Fruit fly (Drosophila melanogaster) whole organism, embryonic: Measurements from ENCODE around the gene TwdlE.
A peak's percentile ranks its signal among the peaks of the same experiment; 100 is the strongest.

Source experiments
- Abd-B ChIP-seq: fragments of 200-800 bp; sonication (Bioruptor generic); optimal IDR thresholded peaks from 2 replicates; lab custom pipeline; 2018; ENCODE audit warnings: missing biosample characterization, mild to moderate bottlenecking, missing genetic modification characterization, moderate library complexity
- Atf3 ChIP-seq: fragments of 200-800 bp; sonication (Bioruptor generic); optimal IDR thresholded peaks from 3 replicates; lab custom pipeline; 2016; ENCODE audit warnings: missing biosample characterization, missing genetic modification characterization
- Atf6 ChIP-seq: fragments of 200-800 bp; sonication (Bioruptor generic); IDR thresholded peaks from 2 replicates; pipeline ENCODE4 v1.3.6; 2022; ENCODE audit warnings: missing biosample characterization, missing genetic modification characterization
- CG10209 ChIP-seq: fragments of 200-800 bp; sonication (Bioruptor generic); optimal IDR thresholded peaks from 3 replicates; lab custom pipeline; 2017; ENCODE audit warnings: missing biosample characterization, mild to moderate bottlenecking, missing genetic modification characterization, missing genetic modification reagents
- CG10274 ChIP-seq: fragments of 200-800 bp; sonication (Bioruptor generic); optimal IDR thresholded peaks from 3 replicates; lab custom pipeline; 2017; ENCODE audit warnings: missing biosample characterization, mild to moderate bottlenecking, missing genetic modification characterization
- CG10462 ChIP-seq: fragments of 200-800 bp; sonication (Bioruptor generic); optimal IDR thresholded peaks from 2 replicates; lab custom pipeline; 2016; ENCODE audit warnings: missing biosample characterization, missing genetic modification characterization
- CG11085 ChIP-seq: fragments of 200-800 bp; sonication (Bioruptor generic); IDR thresholded peaks from 2 replicates; pipeline ENCODE4 v1.3.6; 2022; ENCODE audit warnings: missing biosample characterization, missing genetic modification characterization
- CG12391 ChIP-seq: fragments of 200-800 bp; sonication (Bioruptor generic); optimal IDR thresholded peaks from 3 replicates; lab custom pipeline; 2018; ENCODE audit warnings: missing biosample characterization, mild to moderate bottlenecking, missing genetic modification characterization, moderate library complexity
- CG12659 ChIP-seq: fragments of 200-800 bp; sonication (Bioruptor generic); optimal IDR thresholded peaks from 3 replicates; lab custom pipeline; 2017; ENCODE audit warnings: mild to moderate bottlenecking, missing biosample characterization, missing genetic modification reagents, missing genetic modification characterization
- CG13424 ChIP-seq: fragments of 200-800 bp; sonication (Bioruptor generic); optimal IDR thresholded peaks from 2 replicates; lab custom pipeline; 2019; ENCODE audit warnings: missing biosample characterization, mild to moderate bottlenecking, missing genetic modification characterization, moderate library complexity
- CG14441 ChIP-seq: fragments of 200-800 bp; sonication (Bioruptor generic); IDR thresholded peaks from 2 replicates; pipeline ENCODE4 v1.3.6; 2022; ENCODE audit warnings: missing biosample characterization, missing genetic modification characterization
- CG15011 ChIP-seq: fragments of 200-800 bp; sonication (Bioruptor generic); optimal IDR thresholded peaks from 3 replicates; lab custom pipeline; 2018; ENCODE audit warnings: missing biosample characterization, mild to moderate bottlenecking, missing genetic modification characterization
- CG17385 ChIP-seq: fragments of 200-800 bp; sonication (Bioruptor generic); optimal IDR thresholded peaks from 3 replicates; lab custom pipeline; 2018; ENCODE audit warnings: missing biosample characterization, mild to moderate bottlenecking, missing genetic modification characterization
- CG17568 ChIP-seq: fragments of 200-800 bp; sonication (Bioruptor generic); optimal IDR thresholded peaks from 2 replicates; lab custom pipeline; 2018; ENCODE audit warnings: missing biosample characterization, mild to moderate bottlenecking, missing genetic modification characterization, moderate library complexity
- CG18011 ChIP-seq: fragments of 200-800 bp; sonication (Bioruptor generic); optimal IDR thresholded peaks from 2 replicates; lab custom pipeline; 2017; ENCODE audit warnings: missing biosample characterization, missing genetic modification characterization, mild to moderate bottlenecking, moderate library complexity, missing genotype
- CG1832 ChIP-seq: fragments of 200-800 bp; sonication (Bioruptor generic); optimal IDR thresholded peaks from 2 replicates; lab custom pipeline; 2017; ENCODE audit warnings: missing biosample characterization, mild to moderate bottlenecking, missing genetic modification characterization, inconsistent platforms
- CG30020 ChIP-seq: fragments of 200-800 bp; optimal IDR thresholded peaks from 2 replicates; lab custom pipeline; 2019; ENCODE audit warnings: missing biosample characterization, mild to moderate bottlenecking, missing genetic modification characterization, moderate library complexity
- CG3065 ChIP-seq: fragments of 200-800 bp; sonication (Bioruptor generic); optimal IDR thresholded peaks from 2 replicates; lab custom pipeline; 2016; ENCODE audit warnings: missing biosample characterization, missing genetic modification characterization
- CG5953 ChIP-seq: fragments of 200-800 bp; sonication (Bioruptor generic); IDR thresholded peaks from 2 replicates; pipeline ENCODE4 v1.3.6; 2022; ENCODE audit warnings: missing biosample characterization, missing genetic modification characterization
- CG6765 ChIP-seq: fragments of 200-800 bp; sonication (Bioruptor generic); optimal IDR thresholded peaks from 3 replicates; lab custom pipeline; 2017; ENCODE audit warnings: missing biosample characterization, mild to moderate bottlenecking, missing genetic modification characterization
- Dbx ChIP-seq: fragments of 200-800 bp; sonication (Bioruptor generic); IDR thresholded peaks from 3 replicates; pipeline ENCODE4 v1.3.6; 2022; ENCODE audit warnings: missing biosample characterization, missing genetic modification characterization
- Dip2 ChIP-seq: fragments of 200-800 bp; sonication (Bioruptor generic); IDR thresholded peaks from 2 replicates; pipeline ENCODE4 v1.3.6; 2022; ENCODE audit warnings: missing biosample characterization, missing genetic modification characterization
- Dll ChIP-seq: fragments of 200-800 bp; sonication (Bioruptor generic); IDR thresholded peaks from 4 replicates; pipeline ENCODE4 v1.3.6; 2022; ENCODE audit warnings: missing biosample characterization, missing genetic modification characterization; ENCODE audit not compliant: partially characterized antibody
- Doc3 ChIP-seq: fragments of 200-800 bp; sonication (Bioruptor generic); IDR thresholded peaks from 3 replicates; pipeline ENCODE4 v1.3.6; 2022; ENCODE audit warnings: missing biosample characterization, missing genetic modification characterization; ENCODE audit not compliant: partially characterized antibody
- E2f2 ChIP-seq: fragments of 200-800 bp; sonication (Bioruptor generic); IDR thresholded peaks from 2 replicates; pipeline ENCODE4 v1.3.6; 2022; ENCODE audit warnings: missing biosample characterization, missing genetic modification characterization
- Gsc ChIP-seq: fragments of 200-800 bp; sonication (Bioruptor generic); IDR thresholded peaks from 2 replicates; pipeline ENCODE4 v1.3.6; 2022; ENCODE audit warnings: missing biosample characterization, missing genetic modification characterization
- H15 ChIP-seq: fragments of 200-800 bp; sonication (Bioruptor generic); IDR thresholded peaks from 3 replicates; pipeline ENCODE4 v1.3.6; 2022; ENCODE audit warnings: missing biosample characterization, missing genetic modification characterization
- HLH54F ChIP-seq: fragments of 200-800 bp; sonication (Bioruptor generic); optimal IDR thresholded peaks from 3 replicates; lab custom pipeline; 2016; ENCODE audit warnings: missing biosample characterization, missing genetic modification characterization
- Kr ChIP-seq: fragments of 200-800 bp; sonication (Bioruptor generic); optimal IDR thresholded peaks from 2 replicates; lab custom pipeline; 2017; ENCODE audit warnings: missing biosample characterization, mild to moderate bottlenecking, missing genetic modification characterization
- Neu2 ChIP-seq: fragments of 200-800 bp; sonication (Bioruptor generic); optimal IDR thresholded peaks from 3 replicates; lab custom pipeline; 2016; ENCODE audit warnings: missing biosample characterization, missing genetic modification characterization, borderline replicate concordance
- Nf-YA ChIP-seq: fragments of 200-800 bp; sonication (Bioruptor generic); IDR thresholded peaks from 2 replicates; pipeline ENCODE4 v1.3.6; 2022; ENCODE audit warnings: missing biosample characterization, missing genetic modification characterization
- Scr ChIP-seq: fragments of 200-800 bp; sonication (Bioruptor generic); IDR thresholded peaks from 2 replicates; pipeline ENCODE4 v1.3.6; 2022; ENCODE audit warnings: missing biosample characterization, missing genetic modification characterization; ENCODE audit not compliant: partially characterized antibody
- Vsx1 ChIP-seq: fragments of 200-800 bp; sonication (Bioruptor generic); optimal IDR thresholded peaks from 2 replicates; lab custom pipeline; 2017; ENCODE audit warnings: missing biosample characterization, mild to moderate bottlenecking, missing genetic modification characterization, missing genetic modification reagents
- ac ChIP-seq: fragments of 200-800 bp; sonication (Bioruptor generic); optimal IDR thresholded peaks from 3 replicates; lab custom pipeline; 2017; ENCODE audit warnings: missing biosample characterization, mild to moderate bottlenecking, missing genetic modification characterization
- ato ChIP-seq: fragments of 200-800 bp; sonication (Bioruptor generic); IDR thresholded peaks from 2 replicates; pipeline ENCODE4 v1.3.6; 2022; ENCODE audit warnings: missing biosample characterization, missing genetic modification characterization; ENCODE audit not compliant: partially characterized antibody
- disco-r ChIP-seq: fragments of 200-800 bp; sonication (Bioruptor generic); optimal IDR thresholded peaks from 2 replicates; lab custom pipeline; 2016; ENCODE audit warnings: missing biosample characterization, missing genetic modification characterization
- fd96Cb ChIP-seq: fragments of 200-800 bp; sonication (Bioruptor generic); optimal IDR thresholded peaks from 2 replicates; lab custom pipeline; 2018; ENCODE audit warnings: missing biosample characterization, mild to moderate bottlenecking, missing genetic modification characterization, moderate library complexity
- grn ChIP-seq: fragments of 200-800 bp; sonication (Bioruptor generic); optimal IDR thresholded peaks from 3 replicates; lab custom pipeline; 2017; ENCODE audit warnings: missing biosample characterization, missing genetic modification characterization
- lab ChIP-seq: fragments of 200-800 bp; sonication (Bioruptor generic); optimal IDR thresholded peaks from 3 replicates; lab custom pipeline; 2017; ENCODE audit warnings: missing biosample characterization, missing genetic modification characterization, mild to moderate bottlenecking, moderate library complexity, missing genetic modification reagents
- nau ChIP-seq: fragments of 200-800 bp; sonication (Bioruptor generic); optimal IDR thresholded peaks from 3 replicates; lab custom pipeline; 2017; ENCODE audit warnings: missing biosample characterization, mild to moderate bottlenecking, missing genetic modification characterization, missing genetic modification reagents
- pnt ChIP-seq: fragments of 200-800 bp; sonication (Bioruptor generic); optimal IDR thresholded peaks from 3 replicates; lab custom pipeline; 2016; ENCODE audit warnings: missing biosample characterization, missing genetic modification characterization
- pzg ChIP-seq: fragments of 200-800 bp; sonication (Bioruptor generic); optimal IDR thresholded peaks from 3 replicates; lab custom pipeline; 2018; ENCODE audit warnings: missing biosample characterization, mild to moderate bottlenecking, missing genetic modification characterization, moderate library complexity
- run ChIP-seq: fragments of 200-800 bp; sonication (Bioruptor generic); optimal IDR thresholded peaks from 3 replicates; lab custom pipeline; 2018; ENCODE audit warnings: missing biosample characterization, mild to moderate bottlenecking, missing genetic modification characterization
- sens ChIP-seq: fragments of 200-800 bp; sonication (Bioruptor generic); peaks from one replicate; lab custom pipeline; 2016; ENCODE audit warnings: missing biosample characterization, missing genetic modification characterization
- sima ChIP-seq: fragments of 200-800 bp; sonication (Bioruptor generic); optimal IDR thresholded peaks from 2 replicates; lab custom pipeline; 2016; ENCODE audit warnings: missing biosample characterization, missing genetic modification characterization
- tio ChIP-seq: fragments of 200-800 bp; sonication (Bioruptor generic); optimal IDR thresholded peaks from 2 replicates; lab custom pipeline; 2017; ENCODE audit warnings: missing biosample characterization, missing genetic modification characterization, inconsistent platforms
- tll ChIP-seq, 2 experiments: fragments of 200-800 bp in 1 of 2; fragments of >200 bp in 1 of 2; sonication (Bioruptor generic) in 1 of 2; optimal IDR thresholded peaks; 2 replicates each; lab custom pipeline; 2017 to 2019; ENCODE audit warnings: missing biosample characterization in 2 of 2, missing genetic modification characterization in 2 of 2, mild to moderate bottlenecking in 1 of 2, moderate library complexity in 1 of 2
- zen ChIP-seq: fragments of 200-800 bp; sonication (Bioruptor generic); optimal IDR thresholded peaks from 3 replicates; lab custom pipeline; 2018; ENCODE audit warnings: missing biosample characterization, mild to moderate bottlenecking, missing genetic modification characterization, moderate library complexity
- zfh1 ChIP-seq: fragments of 200-800 bp; sonication (Bioruptor generic); IDR thresholded peaks from 3 replicates; pipeline ENCODE4 v1.3.6; 2022; ENCODE audit warnings: missing biosample characterization, missing genetic modification characterization

The TwdlE gene

dm6 chr2L:7808886-7809698 lies 51.5 kb downstream of the TwdlE start (continued):
- TF ChIP-seq CG13424 (tag; lab: Kevin White, UChicago) (no peak), disco-r (GFP tag; lab: Kevin White, UChicago) (no peak), CG14441 (no peak), E2f2 (peak; percentile 22; the same call in 1 of the 2 replicates), Doc3 (GFP tag; lab: Robert Waterston, UW) (no peak), CG3065 (GFP tag; lab: Kevin White, UChicago) (no peak), H15 (GFP tag; lab: Robert Waterston, UW) (no peak), grn (GFP tag; lab: Kevin White, UChicago) (no peak), Vsx1 (GFP tag; lab: Kevin White, UChicago) (no peak), pnt (no peak), ato (no peak), CG15011 (no peak), Dll (GFP tag; lab: Robert Waterston, UW) (no peak), CG17385 (no peak), zen (no peak), Atf6 (GFP tag; lab: Robert Waterston, UW) (no peak), tio (GFP tag; lab: Kevin White, UChicago) (no peak), HLH54F (GFP tag; lab: Kevin White, UChicago) (no peak), run (no peak), Gsc (GFP tag; lab: Robert Waterston, UW) (no peak), Neu2 (no peak), ac (GFP tag; lab: Kevin White, UChicago) (no peak), pzg (GFP tag; lab: Kevin White, UChicago) (no peak), Atf3 (no peak), lab (GFP tag; lab: Kevin White, UChicago) (no peak), CG17568 (GFP tag; lab: Kevin White, UChicago) (no peak), nau (GFP tag; lab: Kevin White, UChicago) (no peak), CG11085 (no peak), CG30020 (tag; lab: Kevin White, UChicago) (no peak), CG12391 (tag; lab: Kevin White, UChicago) (no peak), fd96Cb (tag; lab: Kevin White, UChicago) (no peak), CG10462 (no peak), Scr (GFP tag; lab: Robert Waterston, UW) (no peak), zfh1 (GFP tag; lab: Robert Waterston, UW) (0 out of 3 replicates have a peak, but pooled peaks have one; percentile 3), CG12659 (no peak), Kr (GFP tag; lab: Kevin White, UChicago) (no peak), CG6765 (GFP tag; lab: Kevin White, UChicago) (no peak), sens (GFP tag; lab: Kevin White, UChicago) (no peak), CG1832 (GFP tag; lab: Kevin White, UChicago) (no peak), CG5953 (no peak), Nf-YA (0 out of 2 replicates have a peak, but pooled peaks have one; percentile 31), Dbx (GFP tag; lab: Robert Waterston, UW) (no peak), CG18011 (GFP tag; lab: Kevin White, UChicago) (no peak), sima (GFP tag; lab: Kevin White, UChicago) (no peak), Abd-B (GFP tag; lab: Kevin White, UChicago) (no peak), Dip2 (GFP tag; lab: Robert Waterston, UW) (no peak), tll (GFP tag; optimal IDR thresholded peaks at IDR 0.05; lab: Kevin White, UChicago) (no peak), CG10274 (GFP tag; lab: Kevin White, UChicago) (no peak), CG10209 (GFP tag; lab: Kevin White, UChicago) (no peak)
